Fruit fly (Drosophila melanogaster) whole organism, embryonic: Measurements from ENCODE around the gene CG17027.

ENCODE experiments used
- Adf1 ChIP-seq: fragments of 200-800 bp; sonication (Bioruptor generic); IDR thresholded peaks from 2 replicates; pipeline ENCODE4 v1.3.6; 2022; ENCODE audit warnings: missing biosample characterization, missing genetic modification characterization
- C15 ChIP-seq: fragments of 200-800 bp; sonication (Bioruptor generic); IDR thresholded peaks from 3 replicates; pipeline ENCODE4 v1.3.6; 2022; ENCODE audit warnings: missing biosample characterization, missing genetic modification characterization
- CG10267 ChIP-seq: fragments of 200-800 bp; sonication (Bioruptor generic); optimal IDR thresholded peaks from 2 replicates; lab custom pipeline; 2018; ENCODE audit warnings: missing biosample characterization, mild to moderate bottlenecking, missing genetic modification characterization, moderate library complexity
- CG10654 ChIP-seq: fragments of 200-800 bp; sonication (Bioruptor generic); optimal IDR thresholded peaks from 2 replicates; lab custom pipeline; 2016; ENCODE audit warnings: missing biosample characterization, missing genetic modification characterization
- CG13424 ChIP-seq: fragments of 200-800 bp; sonication (Bioruptor generic); optimal IDR thresholded peaks from 2 replicates; lab custom pipeline; 2019; ENCODE audit warnings: missing biosample characterization, mild to moderate bottlenecking, missing genetic modification characterization, moderate library complexity
- CG15601 ChIP-seq: fragments of 200-800 bp; sonication (Bioruptor generic); optimal IDR thresholded peaks from 3 replicates; lab custom pipeline; 2019; ENCODE audit warnings: missing biosample characterization, mild to moderate bottlenecking, missing genetic modification characterization, moderate library complexity
- CG17829 ChIP-seq: fragments of 200-800 bp; optimal IDR thresholded peaks from 2 replicates; lab custom pipeline; 2019; ENCODE audit warnings: missing biosample characterization, mild to moderate bottlenecking, missing genetic modification characterization, moderate library complexity
- CG2116 ChIP-seq: fragments of 200-800 bp; sonication (Bioruptor generic); optimal IDR thresholded peaks from 3 replicates; lab custom pipeline; 2018; ENCODE audit warnings: missing biosample characterization, mild to moderate bottlenecking, missing genetic modification characterization
- CG2678 ChIP-seq: fragments of 200-800 bp; sonication (Bioruptor generic); optimal IDR thresholded peaks from 3 replicates; lab custom pipeline; 2019; ENCODE audit warnings: missing biosample characterization, mild to moderate bottlenecking, missing genetic modification characterization, moderate library complexity
- CG2712 ChIP-seq: fragments of 200-800 bp; optimal IDR thresholded peaks from 3 replicates; lab custom pipeline; 2019; ENCODE audit warnings: missing biosample characterization, mild to moderate bottlenecking, missing genetic modification characterization, moderate library complexity
- CG30020 ChIP-seq: fragments of 200-800 bp; optimal IDR thresholded peaks from 2 replicates; lab custom pipeline; 2019; ENCODE audit warnings: missing biosample characterization, mild to moderate bottlenecking, missing genetic modification characterization, moderate library complexity
- CG30431 ChIP-seq: fragments of 200-800 bp; sonication (Bioruptor generic); optimal IDR thresholded peaks from 2 replicates; lab custom pipeline; 2017; ENCODE audit warnings: missing biosample characterization, missing genetic modification characterization
- CG34224 ChIP-seq: fragments of 200-800 bp; sonication (Bioruptor generic); IDR thresholded peaks from 3 replicates; pipeline ENCODE4 v1.3.6; 2022; ENCODE audit warnings: missing biosample characterization, missing genetic modification characterization; ENCODE audit not compliant: partially characterized antibody
- CG3847 ChIP-seq: fragments of 200-800 bp; sonication (Bioruptor generic); IDR thresholded peaks from 2 replicates; pipeline ENCODE4 v1.3.6; 2022; ENCODE audit warnings: missing biosample characterization, missing genetic modification characterization
- CG6254 ChIP-seq: fragments of 200-800 bp; sonication (Bioruptor generic); optimal IDR thresholded peaks from 3 replicates; lab custom pipeline; 2017; ENCODE audit warnings: mild to moderate bottlenecking, missing biosample characterization, missing genetic modification reagents, missing genetic modification characterization
- CG8290 ChIP-seq, 3 experiments: fragments of 200-800 bp; sonication (Bioruptor generic); optimal IDR thresholded peaks; 2 replicates each; lab custom pipeline; 2016 to 2019; ENCODE audit warnings: missing biosample characterization in 3 of 3, missing genetic modification characterization in 3 of 3, mild to moderate bottlenecking in 2 of 3, moderate library complexity in 1 of 3
- CG8924 ChIP-seq: fragments of 200-800 bp; optimal IDR thresholded peaks from 3 replicates; lab custom pipeline; 2019; ENCODE audit warnings: missing biosample characterization, mild to moderate bottlenecking, missing genetic modification characterization, moderate library complexity
- CG9797 ChIP-seq: fragments of 200-800 bp; sonication (Bioruptor generic); optimal IDR thresholded peaks from 3 replicates; lab custom pipeline; 2018; ENCODE audit warnings: missing biosample characterization, mild to moderate bottlenecking, missing genetic modification characterization
- CoRest ChIP-seq: fragments of 200-800 bp; sonication (Bioruptor generic); optimal IDR thresholded peaks from 3 replicates; lab custom pipeline; 2018; ENCODE audit warnings: missing biosample characterization, mild to moderate bottlenecking, missing genetic modification characterization, moderate library complexity
- Dek ChIP-seq: fragments of 200-800 bp; sonication (Bioruptor generic); optimal IDR thresholded peaks from 3 replicates; lab custom pipeline; 2019; ENCODE audit warnings: missing biosample characterization, mild to moderate bottlenecking, missing genetic modification characterization, moderate library complexity
- Dip2 ChIP-seq: fragments of 200-800 bp; sonication (Bioruptor generic); IDR thresholded peaks from 2 replicates; pipeline ENCODE4 v1.3.6; 2022; ENCODE audit warnings: missing biosample characterization, missing genetic modification characterization
- Dp ChIP-seq: fragments of 200-800 bp; sonication (Bioruptor generic); optimal IDR thresholded peaks from 2 replicates; lab custom pipeline; 2018; ENCODE audit warnings: missing biosample characterization, mild to moderate bottlenecking, missing genetic modification characterization, moderate library complexity
- E2f2 ChIP-seq: fragments of 200-800 bp; sonication (Bioruptor generic); IDR thresholded peaks from 2 replicates; pipeline ENCODE4 v1.3.6; 2022; ENCODE audit warnings: missing biosample characterization, missing genetic modification characterization
- Hsf ChIP-seq: fragments of 200-800 bp; sonication (Bioruptor generic); optimal IDR thresholded peaks from 3 replicates; lab custom pipeline; 2016; ENCODE audit warnings: missing biosample characterization, missing genetic modification characterization
- Lhr ChIP-seq: fragments of 200-800 bp; sonication (Bioruptor generic); optimal IDR thresholded peaks from 3 replicates; lab custom pipeline; 2017; ENCODE audit warnings: mild to moderate bottlenecking, missing biosample characterization, missing genetic modification reagents, missing genetic modification characterization
- MBD-R2 ChIP-seq: fragments of 200-800 bp; sonication (Bioruptor generic); IDR thresholded peaks from 2 replicates; pipeline ENCODE4 v1.3.6; 2022; ENCODE audit warnings: missing biosample characterization, missing genetic modification characterization
- Meics ChIP-seq: fragments of 200-800 bp; sonication (Bioruptor generic); optimal IDR thresholded peaks from 2 replicates; lab custom pipeline; 2017; ENCODE audit warnings: missing biosample characterization, mild to moderate bottlenecking, missing genetic modification characterization
- Opbp ChIP-seq: fragments of 200-800 bp; sonication (Bioruptor generic); IDR thresholded peaks from 3 replicates; pipeline ENCODE4 v1.3.6; 2022; ENCODE audit warnings: missing biosample characterization, missing genetic modification characterization; ENCODE audit not compliant: partially characterized antibody
- PHDP ChIP-seq: fragments of 200-800 bp; sonication (Bioruptor generic); optimal IDR thresholded peaks from 3 replicates; lab custom pipeline; 2018; ENCODE audit warnings: missing biosample characterization, mild to moderate bottlenecking, missing genetic modification characterization, moderate library complexity
- Scr ChIP-seq: fragments of 200-800 bp; sonication (Bioruptor generic); IDR thresholded peaks from 2 replicates; pipeline ENCODE4 v1.3.6; 2022; ENCODE audit warnings: missing biosample characterization, missing genetic modification characterization; ENCODE audit not compliant: partially characterized antibody
- Sox100B ChIP-seq: fragments of 200-800 bp; sonication (Bioruptor generic); optimal IDR thresholded peaks from 3 replicates; lab custom pipeline; 2018; ENCODE audit warnings: missing biosample characterization, mild to moderate bottlenecking, missing genetic modification characterization
- TFAM ChIP-seq: fragments of 200-800 bp; sonication (Bioruptor generic); optimal IDR thresholded peaks from 2 replicates; lab custom pipeline; 2017; ENCODE audit warnings: missing biosample characterization, missing genetic modification characterization, inconsistent platforms
- ash1 ChIP-seq: fragments of 200-800 bp; sonication (Bioruptor generic); optimal IDR thresholded peaks from 2 replicates; lab custom pipeline; 2018; ENCODE audit warnings: missing biosample characterization, mild to moderate bottlenecking, missing genetic modification characterization
- cg ChIP-seq: fragments of 200-800 bp; sonication (Bioruptor generic); optimal IDR thresholded peaks from 3 replicates; lab custom pipeline; 2019; ENCODE audit warnings: missing biosample characterization, mild to moderate bottlenecking, missing genetic modification characterization, moderate library complexity
- gfzf ChIP-seq: fragments of 200-800 bp; sonication (Bioruptor generic); optimal IDR thresholded peaks from 2 replicates; lab custom pipeline; 2016; ENCODE audit warnings: missing biosample characterization, mild to moderate bottlenecking, missing genetic modification characterization, moderate library complexity
- gro ChIP-seq: fragments of 200-800 bp; sonication (Bioruptor generic); optimal IDR thresholded peaks from 2 replicates; lab custom pipeline; 2016; ENCODE audit warnings: missing biosample characterization, missing genetic modification characterization
- mld ChIP-seq: fragments of 200-800 bp; sonication (Bioruptor generic); IDR thresholded peaks from 3 replicates; pipeline ENCODE4 v1.3.6; 2022; ENCODE audit warnings: missing biosample characterization, missing genetic modification characterization; ENCODE audit not compliant: partially characterized antibody
- nmo ChIP-seq: fragments of 200-800 bp; sonication (Bioruptor generic); optimal IDR thresholded peaks from 2 replicates; lab custom pipeline; 2018; ENCODE audit warnings: missing biosample characterization, mild to moderate bottlenecking, missing genetic modification characterization, moderate library complexity
- row ChIP-seq: fragments of 200-800 bp; sonication (Bioruptor generic); IDR thresholded peaks from 3 replicates; pipeline ENCODE4 v1.3.6; 2022; ENCODE audit warnings: missing biosample characterization, missing genetic modification characterization
- sd ChIP-seq: fragments of 200-800 bp; sonication (Bioruptor generic); optimal IDR thresholded peaks from 3 replicates; lab custom pipeline; 2018; ENCODE audit warnings: missing biosample characterization, mild to moderate bottlenecking, missing genetic modification characterization, moderate library complexity
- sug ChIP-seq: fragments of 200-800 bp; optimal IDR thresholded peaks from 2 replicates; lab custom pipeline; 2019; ENCODE audit warnings: missing biosample characterization, mild to moderate bottlenecking, missing genetic modification characterization, moderate library complexity
- trem ChIP-seq: fragments of 200-800 bp; optimal IDR thresholded peaks from 3 replicates; lab custom pipeline; 2019; ENCODE audit warnings: missing biosample characterization, mild to moderate bottlenecking, missing genetic modification characterization, moderate library complexity
- vvl ChIP-seq: fragments of 200-800 bp; sonication (Bioruptor generic); IDR thresholded peaks from 2 replicates; pipeline ENCODE4 v1.3.6; 2022; ENCODE audit warnings: missing biosample characterization, missing genetic modification characterization
- zfh2 ChIP-seq: fragments of 200-800 bp; sonication (Bioruptor generic); optimal IDR thresholded peaks from 2 replicates; lab custom pipeline; 2016; ENCODE audit warnings: missing biosample characterization, missing genetic modification characterization

The CG17027 gene

dm6 chr3L:15954784-15955427, 25.0 kb upstream of the CG17027 start, which contains the start of the genes Pka-C3 and GXIVsPLA2 (continued):
- TF ChIP-seq CG10654 (GFP tag; lab: Kevin White, UChicago) (no peak), CG10267 (tag; lab: Kevin White, UChicago) (peak; percentile 66), MBD-R2 (GFP tag; lab: Robert Waterston, UW) (peak; percentile 65; the same call in 1 of the 2 replicates), CG30020 (tag; lab: Kevin White, UChicago) (peak; percentile 36), CG2712 (tag; lab: Kevin White, UChicago) (peak; percentile 47), vvl (GFP tag; lab: Robert Waterston, UW) (no peak), CG2678 (tag; lab: Kevin White, UChicago) (peak; percentile 30), Hsf (GFP tag; lab: Kevin White, UChicago) (no peak), mld (GFP tag; lab: Robert Waterston, UW) (no peak), gfzf (GFP tag; lab: Kevin White, UChicago) (peak; percentile 74), Scr (GFP tag; lab: Robert Waterston, UW) (0 out of 2 replicates have a peak, but pooled peaks have one; percentile 34), CG30431 (no peak), PHDP (peak; percentile 14), CG34224 (GFP tag; lab: Robert Waterston, UW) (no peak), row (GFP tag; lab: Robert Waterston, UW) (peak; percentile 9; the same call in 1 of the 3 replicates), CG3847 (GFP tag; lab: Robert Waterston, UW) (0 out of 2 replicates have a peak, but pooled peaks have one; percentile 10), CG13424 (tag; lab: Kevin White, UChicago) (no peak), sug (tag; lab: Kevin White, UChicago) (peak; percentile 27), Adf1 (no peak), Dek (peak; percentile 25), CG9797 (GFP tag; lab: Kevin White, UChicago) (peak; percentile 83), Lhr (peak; percentile 72), trem (tag; lab: Kevin White, UChicago) (peak; percentile 64), CoRest (peak; percentile 44), Opbp (no peak), C15 (GFP tag; lab: Robert Waterston, UW) (no peak), E2f2 (GFP tag; lab: Robert Waterston, UW) (peak; percentile 91), Sox100B (GFP tag; lab: Kevin White, UChicago) (peak; percentile 24), TFAM (GFP tag; lab: Kevin White, UChicago) (no peak), nmo (GFP tag; lab: Kevin White, UChicago) (peak; percentile 27), Dip2 (GFP tag; lab: Robert Waterston, UW) (peak; percentile 95), CG17829 (tag; lab: Kevin White, UChicago) (peak; percentile 45), gro (GFP tag; lab: Kevin White, UChicago) (peak; percentile 10), Dp (GFP tag; lab: Kevin White, UChicago) (peak; percentile 88), CG6254 (GFP tag; lab: Kevin White, UChicago) (peak; percentile 33), ash1 (GFP tag; lab: Kevin White, UChicago) (no peak), CG15601 (tag; lab: Kevin White, UChicago) (peak; percentile 46), zfh2 (GFP tag; lab: Kevin White, UChicago) (no peak), cg (GFP tag; lab: Kevin White, UChicago) (peak; percentile 62), CG2116 (GFP tag; lab: Kevin White, UChicago) (peak; percentile 55), Meics (peak; percentile 5), CG8924 (tag; lab: Kevin White, UChicago) (peak; percentile 32), CG8290 (GFP tag; optimal IDR thresholded peaks at IDR 0.05; lab: Kevin White, UChicago) (no peak), CG8290 (tag; optimal IDR thresholded peaks at IDR 0.05; lab: Kevin White, UChicago) (no peak), sd (tag; lab: Kevin White, UChicago) (peak; percentile 77)
